Worm (Caenorhabditis elegans) whole organism, L4/young adult: Measurements from ENCODE around the gene ptrn-1.

ENCODE experiments used
- W03F9.2 ChIP-seq: fragments of 150-350 bp; optimal IDR thresholded peaks from 2 replicates; lab custom pipeline; 2014; ENCODE audit warnings: missing biosample characterization, missing genetic modification characterization
- dao-5 ChIP-seq: sonication (generic microtip); optimal IDR thresholded peaks from 2 replicates; lab custom pipeline; 2016; ENCODE audit warnings: missing genotype, missing genetic modification characterization, moderate library complexity, missing compliant biosample characterization
- him-1 ChIP-seq: sonication (generic microtip); optimal IDR thresholded peaks from 2 replicates; lab custom pipeline; 2016; ENCODE audit warnings: missing genotype, missing genetic modification reagents, missing genetic modification characterization, missing compliant biosample characterization

DNA sequence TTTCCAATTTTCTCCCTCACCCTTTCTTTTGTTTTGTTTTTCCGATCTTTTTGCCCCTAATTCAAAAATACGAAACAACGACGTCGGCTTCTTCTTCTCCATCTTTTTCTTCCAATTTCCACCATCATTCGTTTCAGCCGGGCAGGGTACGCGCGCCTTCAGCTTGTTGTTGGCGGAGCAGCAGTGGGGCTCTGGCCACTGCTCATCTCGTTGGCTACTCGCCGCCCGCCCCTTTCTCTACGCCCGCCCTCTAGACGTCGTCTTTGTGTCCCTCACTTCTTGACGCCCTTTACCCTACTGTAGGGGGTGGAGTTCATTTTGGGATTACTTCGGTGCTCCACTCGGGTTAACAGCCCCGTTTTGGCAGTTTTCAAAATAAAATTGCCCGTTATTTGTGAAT, 31.0 kb downstream of the ptrn-1 start:
- TF ChIP-seq W03F9.2 (tag; lab: Kevin White, UChicago): no peak
- no peak for TF ChIP-seq him-1
- no peak for TF ChIP-seq dao-5 (tag; lab: Kevin White, UChicago)
